Worm (Caenorhabditis elegans) whole organism, L2 larva: ENCODE data around the gene lpr-4.
A peak's percentile ranks its signal among the peaks of the same experiment; 100 is the strongest.

Experiments used
- C34F6.9 ChIP-seq: fragments of 150-350 bp; optimal IDR thresholded peaks from 2 replicates; lab custom pipeline; 2014; ENCODE audit warnings: missing biosample characterization, missing genetic modification characterization
- Y55F3AM.14 ChIP-seq: fragments of 200-800 bp; sonication (Bioruptor generic); optimal IDR thresholded peaks from 2 replicates; lab custom pipeline; 2018; ENCODE audit warnings: mild to moderate bottlenecking, missing genetic modification characterization, missing compliant biosample characterization
- ZK546.5 ChIP-seq: sonication (generic microtip); optimal IDR thresholded peaks from 2 replicates; lab custom pipeline; 2017; ENCODE audit warnings: missing biosample characterization, missing genetic modification characterization
- alr-1 ChIP-seq: fragments of 150-350 bp; optimal IDR thresholded peaks from 2 replicates; lab custom pipeline; 2014; ENCODE audit warnings: missing biosample characterization, missing genetic modification characterization
- ama-1 ChIP-seq: fragments of 150-350 bp; optimal IDR thresholded peaks from 2 replicates; lab custom pipeline; 2018; ENCODE audit warnings: inconsistent platforms
- blmp-1 ChIP-seq: sonication (generic microtip); optimal IDR thresholded peaks from 2 replicates; lab custom pipeline; 2017; ENCODE audit warnings: missing genetic modification characterization, mild to moderate bottlenecking, missing compliant biosample characterization, antibody characterized with exemption, moderate library complexity; ENCODE audit not compliant: insufficient read depth
- ceh-16 ChIP-seq: fragments of 150-350 bp; optimal IDR thresholded peaks from 2 replicates; lab custom pipeline; 2014; ENCODE audit warnings: missing biosample characterization, missing genetic modification characterization
- ceh-82 ChIP-seq: fragments of 150-350 bp; optimal IDR thresholded peaks from 2 replicates; lab custom pipeline; 2014; ENCODE audit warnings: missing biosample characterization, missing genetic modification characterization
- crh-2 ChIP-seq: sonication (generic microtip); optimal IDR thresholded peaks from 2 replicates; lab custom pipeline; 2017; ENCODE audit warnings: missing biosample characterization, missing genetic modification characterization
- dmd-4 ChIP-seq: sonication (generic microtip); optimal IDR thresholded peaks from 2 replicates; lab custom pipeline; 2017; ENCODE audit warnings: missing biosample characterization, missing genetic modification characterization
- egl-27 ChIP-seq: sonication (generic microtip); optimal IDR thresholded peaks from 3 replicates; lab custom pipeline; 2017; ENCODE audit warnings: missing biosample characterization, missing genetic modification reagents, missing genetic modification characterization
- fos-1 ChIP-seq: fragments of 150-350 bp; optimal IDR thresholded peaks from 2 replicates; lab custom pipeline; 2014; ENCODE audit warnings: missing biosample characterization, missing genetic modification characterization
- gmeb-1 ChIP-seq: fragments of 150-350 bp; optimal IDR thresholded peaks from 2 replicates; lab custom pipeline; 2014; ENCODE audit warnings: missing biosample characterization, missing genetic modification characterization
- lin-11 ChIP-seq: fragments of 150-350 bp; sonication (generic microtip); optimal IDR thresholded peaks from 2 replicates; lab custom pipeline; 2014; ENCODE audit warnings: missing biosample characterization, missing genetic modification characterization, inconsistent platforms, mixed read lengths
- lin-13 ChIP-seq: fragments of 150-350 bp; optimal IDR thresholded peaks from 2 replicates; lab custom pipeline; 2014; ENCODE audit warnings: missing biosample characterization, missing genetic modification reagents, missing genetic modification characterization
- lin-39 ChIP-seq: fragments of 150-350 bp; optimal IDR thresholded peaks from 2 replicates; lab custom pipeline; 2014; ENCODE audit warnings: missing biosample characterization, missing genetic modification reagents, missing genetic modification characterization
- lsy-2 ChIP-seq, 2 experiments: fragments of 150-350 bp in 1 of 2; sonication (generic microtip) in 1 of 2; optimal IDR thresholded peaks; 2 replicates each; lab custom pipeline; 2014 to 2017; ENCODE audit warnings: missing biosample characterization in 2 of 2, missing genetic modification characterization in 2 of 2
- mab-5 ChIP-seq: fragments of 150-350 bp; optimal IDR thresholded peaks from 2 replicates; lab custom pipeline; 2014; ENCODE audit warnings: missing biosample characterization, missing genetic modification characterization
- mbf-1 ChIP-seq: sonication (generic microtip); optimal IDR thresholded peaks from 2 replicates; lab custom pipeline; 2017; ENCODE audit warnings: missing biosample characterization, missing genetic modification characterization
- mdl-1 ChIP-seq, 2 experiments: fragments of 150-350 bp in 1 of 2; sonication (generic microtip) in 1 of 2; optimal IDR thresholded peaks; 2 replicates each; lab custom pipeline; 2017; ENCODE audit warnings: missing biosample characterization in 2 of 2, missing genetic modification characterization in 2 of 2
- nhr-10 ChIP-seq: sonication (generic microtip); optimal IDR thresholded peaks from 2 replicates; lab custom pipeline; 2017; ENCODE audit warnings: missing biosample characterization, missing genetic modification characterization
- nhr-11 ChIP-seq: fragments of 150-350 bp; optimal IDR thresholded peaks from 2 replicates; lab custom pipeline; 2014; ENCODE audit warnings: missing biosample characterization, missing genetic modification characterization
- nhr-129 ChIP-seq: fragments of 150-350 bp; optimal IDR thresholded peaks from 2 replicates; lab custom pipeline; 2014; ENCODE audit warnings: missing biosample characterization, missing genetic modification characterization
- nhr-21 ChIP-seq: fragments of 150-350 bp; optimal IDR thresholded peaks from 2 replicates; lab custom pipeline; 2014; ENCODE audit warnings: missing biosample characterization, missing genetic modification characterization
- nhr-237 ChIP-seq: fragments of 150-350 bp; optimal IDR thresholded peaks from 2 replicates; lab custom pipeline; 2014; ENCODE audit warnings: missing biosample characterization, missing genetic modification characterization
- nhr-25 ChIP-seq: fragments of 150-350 bp; sonication (generic microtip); optimal IDR thresholded peaks from 3 replicates; lab custom pipeline; 2014; ENCODE audit warnings: missing biosample characterization, missing genetic modification characterization
- nhr-6 ChIP-seq: fragments of 150-350 bp; optimal IDR thresholded peaks from 2 replicates; lab custom pipeline; 2014; ENCODE audit warnings: missing biosample characterization, missing genetic modification characterization
- nhr-77 ChIP-seq: fragments of 150-350 bp; optimal IDR thresholded peaks from 2 replicates; lab custom pipeline; 2014; ENCODE audit warnings: missing biosample characterization, missing genetic modification characterization
- peb-1 ChIP-seq: fragments of 150-350 bp; optimal IDR thresholded peaks from 2 replicates; lab custom pipeline; 2014; ENCODE audit warnings: missing biosample characterization, missing genetic modification characterization
- sem-4 ChIP-seq: fragments of 150-350 bp; optimal IDR thresholded peaks from 2 replicates; lab custom pipeline; 2014; ENCODE audit warnings: missing biosample characterization, missing genetic modification reagents, missing genetic modification characterization
- skn-1 ChIP-seq: sonication (generic microtip); optimal IDR thresholded peaks from 2 replicates; lab custom pipeline; 2017; ENCODE audit warnings: missing biosample characterization, missing genetic modification characterization
- sma-3 ChIP-seq: sonication (generic microtip); optimal IDR thresholded peaks from 2 replicates; lab custom pipeline; 2016; ENCODE audit warnings: missing genetic modification reagents, missing genetic modification characterization, missing compliant biosample characterization
- sma-9 ChIP-seq, 2 experiments: fragments of 150-350 bp in 1 of 2; sonication (generic microtip) in 1 of 2; optimal IDR thresholded peaks; 2 replicates each; lab custom pipeline; 2014 to 2016; ENCODE audit warnings: missing genetic modification characterization in 2 of 2, mild to moderate bottlenecking in 1 of 2, missing biosample characterization in 1 of 2, missing compliant biosample characterization in 1 of 2, missing genetic modification reagents in 1 of 2, moderate library complexity in 1 of 2
- snpc-4 ChIP-seq: fragments of 150-350 bp; optimal IDR thresholded peaks from 2 replicates; lab custom pipeline; 2014; ENCODE audit warnings: missing biosample characterization, missing genetic modification characterization
- unc-39 ChIP-seq: fragments of 150-350 bp; optimal IDR thresholded peaks from 2 replicates; lab custom pipeline; 2014; ENCODE audit warnings: missing biosample characterization, missing genetic modification characterization
- unc-55 ChIP-seq: fragments of 150-350 bp; sonication (generic microtip); optimal IDR thresholded peaks from 3 replicates; lab custom pipeline; 2014; ENCODE audit warnings: missing biosample characterization, missing genetic modification reagents, missing genetic modification characterization
- unc-62 ChIP-seq: fragments of 150-350 bp; optimal IDR thresholded peaks from 2 replicates; lab custom pipeline; 2014; ENCODE audit warnings: missing biosample characterization, missing genetic modification reagents, missing genetic modification characterization
- ztf-1 ChIP-seq: fragments of 200-800 bp; sonication (Bioruptor generic); conservative IDR thresholded peaks from 2 replicates; pipeline ENCODE4 v1.3.6; 2022; ENCODE audit warnings: missing genetic modification characterization, missing compliant biosample characterization
- ztf-11 ChIP-seq: sonication (generic microtip); optimal IDR thresholded peaks from 2 replicates; lab custom pipeline; 2017; ENCODE audit warnings: missing biosample characterization, missing genetic modification characterization
- ztf-4 ChIP-seq: fragments of 150-350 bp; optimal IDR thresholded peaks from 2 replicates; lab custom pipeline; 2014; ENCODE audit warnings: missing biosample characterization, missing genetic modification characterization

lpr-4 gene

DNA sequence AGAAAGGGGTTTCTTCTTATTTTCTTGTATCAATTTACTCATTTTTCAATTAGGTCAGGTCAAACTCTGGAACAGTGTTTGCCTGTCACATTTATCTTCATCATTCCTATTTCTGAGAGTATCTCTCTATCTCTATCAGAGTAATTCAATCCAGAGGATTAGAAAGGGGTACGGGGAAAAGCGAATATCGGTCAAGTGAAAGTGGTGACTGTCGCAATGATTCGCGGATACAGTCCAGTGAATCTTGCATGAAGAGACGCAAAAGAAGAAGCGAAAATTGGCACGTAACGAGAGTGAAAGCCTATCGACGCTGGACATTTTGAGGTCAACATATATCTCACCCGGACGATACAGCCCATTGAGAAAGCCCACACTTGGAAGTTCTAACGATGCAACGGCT, at the start of gene lpr-4:
Gene lpr-4 (plus strand): TSS at position 328 of the 400 bp plus-strand sequence.
- peak; percentile 23 for TF ChIP-seq sma-9 (GFP tag; optimal IDR thresholded peaks at IDR 0.05; lab: Kevin White, UChicago)
- TF ChIP-seq sma-9 (tag; optimal IDR thresholded peaks at IDR 0.05; lab: Kevin White, UChicago): no peak
- peak in 1 of 2 experiments; percentile 20 for TF ChIP-seq lsy-2 (tag; optimal IDR thresholded peaks at IDR 0.05; lab: Kevin White, UChicago)
- TF ChIP-seq sma-3 (GFP tag; lab: Kevin White, UChicago): no peak
- TF ChIP-seq fos-1 (tag; lab: Kevin White, UChicago): peak; percentile 56
- TF ChIP-seq unc-39: no peak
- TF ChIP-seq nhr-21 (tag; lab: Kevin White, UChicago): peak; percentile 76
- peak; percentile 94 for TF ChIP-seq blmp-1 (tag; lab: Kevin White, UChicago)
- no peak for TF ChIP-seq alr-1 (tag; lab: Kevin White, UChicago)
- peak; percentile 13 for TF ChIP-seq sem-4 (tag; lab: Kevin White, UChicago)
- TF ChIP-seq ztf-11 (tag; lab: Kevin White, UChicago): no peak
- peak; percentile 47 for TF ChIP-seq egl-27 (tag; lab: Kevin White, UChicago)
- TF ChIP-seq ceh-82 (tag; lab: Kevin White, UChicago): no peak
- TF ChIP-seq nhr-6 (tag; lab: Kevin White, UChicago): no peak
- no peak for TF ChIP-seq C34F6.9 (tag; lab: Kevin White, UChicago)
- TF ChIP-seq nhr-25 (tag; lab: Kevin White, UChicago): peak; percentile 16
- no peak for TF ChIP-seq snpc-4 (tag; lab: Kevin White, UChicago)
- no peak for TF ChIP-seq lin-13 (GFP tag; lab: Kevin White, UChicago)
- TF ChIP-seq lin-11 (tag; lab: Kevin White, UChicago): no peak

DNA sequence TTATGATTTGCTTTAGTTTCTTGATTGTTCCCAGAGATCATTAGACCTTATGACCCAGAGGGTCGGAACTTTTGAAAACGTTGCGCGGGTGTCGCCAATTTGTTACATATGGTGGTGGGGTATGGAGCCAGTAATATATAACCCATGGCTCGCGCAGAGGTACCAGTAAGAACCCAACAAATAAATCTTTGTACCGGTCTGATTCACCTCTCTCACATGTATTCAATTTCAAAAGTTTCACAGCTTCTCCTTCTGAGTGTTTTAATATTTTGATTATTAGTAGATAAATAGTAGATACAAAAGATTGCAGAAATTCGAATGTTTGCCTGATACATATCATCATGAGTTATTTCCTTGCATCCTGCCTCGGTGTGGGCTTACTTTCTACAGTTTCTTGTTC, 48.8 kb upstream of the lpr-4 start, which contains the start of gene egl-15:
Gene egl-15 (plus strand): TSS at position 301 of the 400 bp plus-strand sequence.
- TF ChIP-seq nhr-77 (tag; lab: Kevin White, UChicago) (no peak), alr-1 (tag; lab: Kevin White, UChicago) (no peak), egl-27 (tag; lab: Kevin White, UChicago) (no peak), sem-4 (tag; lab: Kevin White, UChicago) (no peak), crh-2 (tag; lab: Kevin White, UChicago) (no peak)

DNA sequence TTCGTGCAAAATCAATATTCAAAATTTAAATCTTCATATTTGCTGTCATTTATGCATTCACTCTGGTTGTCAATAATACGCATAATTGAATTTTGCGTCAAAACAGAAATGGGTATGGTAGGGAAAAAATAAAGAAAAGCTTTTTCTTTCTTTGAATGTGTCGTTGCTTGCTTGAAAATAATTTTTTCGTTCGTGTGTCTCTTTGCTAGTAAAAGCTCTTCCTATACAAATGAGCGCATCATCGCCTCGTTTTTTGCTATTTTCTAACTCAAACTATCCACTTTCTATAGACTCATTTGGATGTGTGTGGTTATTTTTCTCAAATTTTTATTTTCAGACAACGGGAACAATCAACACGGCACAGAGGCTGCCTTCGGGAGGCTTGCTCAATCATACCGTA, 36.3 kb upstream of the lpr-4 start, which contains the start of gene ldb-1:
Gene ldb-1 (plus strand): TSS at position 301 of the 400 bp plus-strand sequence.
- no peak for TF ChIP-seq lin-13 (GFP tag; lab: Kevin White, UChicago)
- TF ChIP-seq mbf-1 (tag; lab: Kevin White, UChicago): no peak
- TF ChIP-seq ceh-82 (tag; lab: Kevin White, UChicago): no peak
- no peak for TF ChIP-seq ztf-4
- TF ChIP-seq lsy-2 (tag; optimal IDR thresholded peaks at IDR 0.05; lab: Kevin White, UChicago): no peak
- TF ChIP-seq lin-39 (tag; lab: Kevin White, UChicago): no peak
- TF ChIP-seq ztf-1 (GFP tag; lab: Robert Waterston, UW): no peak
- TF ChIP-seq nhr-25 (tag; lab: Kevin White, UChicago): no peak
- TF ChIP-seq C34F6.9 (tag; lab: Kevin White, UChicago): no peak
- no peak for TF ChIP-seq ZK546.5 (tag; lab: Kevin White, UChicago)
- TF ChIP-seq nhr-129: no peak
- TF ChIP-seq lin-11 (tag; lab: Kevin White, UChicago): no peak
- TF ChIP-seq Y55F3AM.14 (GFP tag; lab: Kevin White, UChicago): no peak

DNA sequence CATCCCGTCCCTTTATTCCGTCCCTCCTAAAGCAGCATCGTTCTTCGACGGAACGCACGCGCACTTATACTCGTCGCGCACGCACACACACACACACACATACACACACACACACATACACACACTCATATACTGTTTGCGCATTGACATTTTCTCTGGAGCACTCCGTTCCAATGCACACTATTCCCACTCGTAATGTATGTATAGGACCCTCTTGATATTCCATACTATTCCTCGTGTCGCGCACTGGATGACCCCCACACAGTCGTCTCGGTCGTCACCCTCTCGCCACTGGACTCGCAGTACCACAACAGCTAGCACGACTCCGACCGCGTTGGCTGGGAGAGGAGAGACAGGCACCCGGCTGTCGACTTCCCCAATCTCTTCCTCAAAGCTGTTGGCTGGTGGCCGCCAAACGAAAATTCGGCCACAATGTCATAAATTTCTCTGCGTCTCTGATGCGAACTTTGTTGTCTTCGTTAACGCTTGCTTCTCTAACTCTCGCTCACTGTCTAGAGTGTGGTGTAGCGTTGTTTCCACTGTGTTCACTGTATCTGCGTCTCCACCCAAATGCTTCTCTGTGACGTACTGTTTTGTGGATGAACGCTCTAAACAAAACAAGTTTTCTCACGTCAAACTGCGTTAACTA, 33.8 kb upstream of the lpr-4 start:
- peak; percentile 22 for TF ChIP-seq nhr-237 (tag; lab: Kevin White, UChicago)
- TF ChIP-seq ztf-1 (GFP tag; lab: Robert Waterston, UW): no peak
- peak; percentile 93 for TF ChIP-seq nhr-25 (tag; lab: Kevin White, UChicago)
- TF ChIP-seq nhr-6 (tag; lab: Kevin White, UChicago): peak; percentile 82
- TF ChIP-seq dmd-4 (tag; lab: Kevin White, UChicago): no peak
- TF ChIP-seq ceh-82 (tag; lab: Kevin White, UChicago): peak; percentile 58
- TF ChIP-seq lsy-2 (tag; optimal IDR thresholded peaks at IDR 0.05; lab: Kevin White, UChicago): peak; percentile 67 to 82
- TF ChIP-seq nhr-10 (tag; lab: Kevin White, UChicago): no peak
- TF ChIP-seq unc-55 (GFP tag; lab: Kevin White, UChicago): peak; percentile 88
- peak; percentile 37 for TF ChIP-seq peb-1 (tag; lab: Kevin White, UChicago)
- peak; percentile 31 for TF ChIP-seq lin-11 (tag; lab: Kevin White, UChicago)
- TF ChIP-seq crh-2 (tag; lab: Kevin White, UChicago): peak; percentile 80
- TF ChIP-seq mab-5 (tag; lab: Kevin White, UChicago): peak; percentile 65
- peak; percentile 9 for TF ChIP-seq unc-39
- TF ChIP-seq skn-1 (tag; lab: Kevin White, UChicago): no peak
- TF ChIP-seq fos-1 (tag; lab: Kevin White, UChicago): peak; percentile 59
- TF ChIP-seq gmeb-1 (tag; lab: Kevin White, UChicago): peak; percentile 66
- TF ChIP-seq egl-27 (tag; lab: Kevin White, UChicago): peak; percentile 92
- peak; percentile 32 for TF ChIP-seq nhr-11 (tag; lab: Kevin White, UChicago)
- peak; percentile 30 for TF ChIP-seq lin-39 (tag; lab: Kevin White, UChicago)
- peak; percentile 48 for TF ChIP-seq unc-62 (GFP tag; lab: Kevin White, UChicago)
- no peak for TF ChIP-seq ztf-11 (tag; lab: Kevin White, UChicago)
- TF ChIP-seq ztf-4: peak; percentile 73
- peak; percentile 83 for TF ChIP-seq sma-9 (GFP tag; optimal IDR thresholded peaks at IDR 0.05; lab: Kevin White, UChicago)
- peak; percentile 43 for TF ChIP-seq sma-9 (tag; optimal IDR thresholded peaks at IDR 0.05; lab: Kevin White, UChicago)
- TF ChIP-seq ceh-16 (tag; lab: Kevin White, UChicago): peak; percentile 41
- no peak for TF ChIP-seq alr-1 (tag; lab: Kevin White, UChicago)
- TF ChIP-seq mdl-1 (tag; optimal IDR thresholded peaks at IDR 0.05; lab: Kevin White, UChicago): peak; percentile 86 to 92
- TF ChIP-seq C34F6.9 (tag; lab: Kevin White, UChicago): peak; percentile 93
- peak; percentile 96 for TF ChIP-seq sem-4 (tag; lab: Kevin White, UChicago)
- TF ChIP-seq blmp-1 (tag; lab: Kevin White, UChicago): peak; percentile 52
- TF ChIP-seq ama-1 (lab: Kevin White, UChicago): no peak
